Fruit fly (Drosophila melanogaster): ENCODE data around the gene CG34164.

Gene CG34164

dm6 chr2L:12006397-12007330 is 49.5 kb upstream of the CG34164 start (continued):
- TF ChIP-seq CG3281 (GFP tag; optimal IDR thresholded peaks at IDR 0.05) (peak; percentile 96), unpg (GFP tag; optimal IDR thresholded peaks at IDR 0.05) (peak; percentile 93), Ets97D (GFP tag; optimal IDR thresholded peaks at IDR 0.05) (peak; percentile 2), GATAe (GFP tag; conservative IDR thresholded peaks at IDR 0.05) (no peak), Xbp1 (GFP tag; optimal IDR thresholded peaks at IDR 0.05) (peak; percentile 91), Spps (tag; optimal IDR thresholded peaks at IDR 0.05) (peak; percentile 84), BtbVII (GFP tag; optimal IDR thresholded peaks at IDR 0.05) (peak; percentile 97), fd3F (GFP tag; optimal IDR thresholded peaks at IDR 0.05) (peak; percentile 92), hb (GFP tag; IDR thresholded peaks at IDR 0.05; ENCODE audit: partially characterized antibody) (no peak), dimm (GFP tag; IDR thresholded peaks at IDR 0.05) (no peak), CkIIα-i1 (GFP tag; IDR thresholded peaks at IDR 0.05) (no peak), lbe (GFP tag; optimal IDR thresholded peaks at IDR 0.05) (peak; percentile 73), fd64A (GFP tag; optimal IDR thresholded peaks at IDR 0.05) (no peak), knrl (GFP tag; IDR thresholded peaks at IDR 0.05; ENCODE audit: partially characterized antibody) (no peak), tio (GFP tag; optimal IDR thresholded peaks at IDR 0.05) (peak; percentile 96), CG6813 (GFP tag; optimal IDR thresholded peaks at IDR 0.05) (peak; percentile 92), CG8388 (GFP tag; optimal IDR thresholded peaks at IDR 0.05) (peak; percentile 94), Usf (GFP tag; optimal IDR thresholded peaks at IDR 0.05) (peak; percentile 94), CG30431 (GFP tag; optimal IDR thresholded peaks at IDR 0.05) (peak; percentile 87), Myb (GFP tag; optimal IDR thresholded peaks at IDR 0.05) (peak; percentile 37), sim (GFP tag; IDR thresholded peaks at IDR 0.05) (no peak), Opbp (GFP tag; IDR thresholded peaks at IDR 0.05; ENCODE audit: partially characterized antibody) (no peak), Mrtf (GFP tag; IDR thresholded peaks at IDR 0.05) (no peak), CG12104 (GFP tag; optimal IDR thresholded peaks at IDR 0.05) (peak; percentile 96), fu2 (GFP tag; optimal IDR thresholded peaks at IDR 0.05) (peak; percentile 22), CG6791 (GFP tag; IDR thresholded peaks at IDR 0.05; ENCODE audit: partially characterized antibody) (no peak), Nf-YC (tag; optimal IDR thresholded peaks at IDR 0.05) (peak; percentile 87), CG2875 (GFP tag; optimal IDR thresholded peaks at IDR 0.05) (peak; percentile 88), NfI (GFP tag; optimal IDR thresholded peaks at IDR 0.05) (peak; percentile 91), CTCF (GFP tag; optimal IDR thresholded peaks at IDR 0.05) (peak; percentile 21), CG31441 (GFP tag; IDR thresholded peaks at IDR 0.05) (no peak), tna (GFP tag; IDR thresholded peaks at IDR 0.05; ENCODE audit: partially characterized antibody) (no peak), D (optimal IDR thresholded peaks at IDR 0.05) (no peak), D (GFP tag; optimal IDR thresholded peaks at IDR 0.05) (peak; percentile 97), gem (tag; optimal IDR thresholded peaks at IDR 0.05) (peak; percentile 99), CG15479 (GFP tag; optimal IDR thresholded peaks at IDR 0.05) (no peak), CG7745 (tag; optimal IDR thresholded peaks at IDR 0.05) (no peak), CG7271 (tag; optimal IDR thresholded peaks at IDR 0.05) (peak; percentile 81), sens-2 (GFP tag; IDR thresholded peaks at IDR 0.05) (no peak), jing (GFP tag; optimal IDR thresholded peaks at IDR 0.05) (peak; percentile 71), CG15073 (GFP tag; optimal IDR thresholded peaks at IDR 0.05) (peak; percentile 52), lab (GFP tag; optimal IDR thresholded peaks at IDR 0.05) (peak; percentile 94), CG10366 (GFP tag; IDR thresholded peaks at IDR 0.05) (no peak), ap (GFP tag; IDR thresholded peaks at IDR 0.05) (no peak), slbo (GFP tag; IDR thresholded peaks at IDR 0.05) (no peak), wor (GFP tag; IDR thresholded peaks at IDR 0.05) (no peak), Camta (GFP tag; optimal IDR thresholded peaks at IDR 0.05) (peak; percentile 78), MTF-1 (GFP tag; optimal IDR thresholded peaks at IDR 0.05; ENCODE audit: borderline replicate concordance) (peak; percentile 55), CG6272 (GFP tag; IDR thresholded peaks at IDR 0.05) (peak; percentile 74)
